Fruit fly (Drosophila melanogaster): Measurements from ENCODE around the gene CG13022.

The CG13022 gene

dm6 chr3L:16941319-16941718 lies 2.6 kb upstream of the CG13022 start (continued):
- peak; percentile 42 for TF ChIP-seq CG15336 (GFP tag; IDR thresholded peaks at IDR 0.05)
- TF ChIP-seq OdsH (GFP tag; optimal IDR thresholded peaks at IDR 0.05): peak; percentile 56
- peak; percentile 14 for TF ChIP-seq Smox (GFP tag; optimal IDR thresholded peaks at IDR 0.05)
- peak; percentile 49 for TF ChIP-seq spab (GFP tag; optimal IDR thresholded peaks at IDR 0.05)
- TF ChIP-seq achi (GFP tag; optimal IDR thresholded peaks at IDR 0.05): peak; percentile 47
- no peak for TF ChIP-seq cyc (GFP tag; optimal IDR thresholded peaks at IDR 0.05)
- TF ChIP-seq salr (GFP tag; optimal IDR thresholded peaks at IDR 0.05): peak in 1 of 2 experiments; percentile 6

- TF ChIP-seq ss (GFP tag; optimal IDR thresholded peaks at IDR 0.05) (peak in 1 of 2 experiments; percentile 87), fd85E (GFP tag; optimal IDR thresholded peaks at IDR 0.05) (no peak), CG1621 (tag; optimal IDR thresholded peaks at IDR 0.05) (peak; percentile 26)
Observed at dm6 chr3L:16936689-16937088, 2.1 kb downstream of the CG13022 start.

DNA sequence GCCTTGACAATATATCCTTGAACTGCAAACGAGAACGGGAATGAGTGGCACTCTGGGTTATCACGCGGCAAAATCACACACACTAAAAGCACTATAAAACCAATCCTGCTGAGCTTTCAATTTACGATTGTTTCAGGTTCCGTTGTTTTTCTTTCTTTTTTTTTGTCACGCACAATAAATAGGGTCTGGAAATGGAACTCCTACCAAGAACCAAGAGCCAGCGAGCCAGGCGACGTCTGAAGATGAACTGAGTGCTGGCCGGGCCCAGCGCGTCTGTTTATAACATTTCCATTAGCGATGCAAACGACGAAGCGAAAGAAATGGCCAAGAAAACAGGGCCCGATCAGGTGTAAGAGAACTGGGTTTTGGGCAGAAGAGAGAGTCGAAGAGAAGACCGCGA lies 3.5 kb downstream of the CG13022 start, which contains the start of gene CG11905:
TSS of gene CG11905 (minus strand) at position 253 of the 400 bp plus-strand sequence.
- TF ChIP-seq eg (GFP tag; IDR thresholded peaks at IDR 0.05): no peak
- no peak for TF ChIP-seq Met (GFP tag; optimal IDR thresholded peaks at IDR 0.05)
- peak; percentile 12 for TF ChIP-seq CG6854 (GFP tag; optimal IDR thresholded peaks at IDR 0.05)
- TF ChIP-seq ss (GFP tag; optimal IDR thresholded peaks at IDR 0.05): peak; percentile 18 to 64
- TF ChIP-seq Eip78C (GFP tag): peak; percentile 41
- TF ChIP-seq CG6808 (GFP tag; optimal IDR thresholded peaks at IDR 0.05): peak; percentile 4
- peak; percentile 34; the same call in 1 of the 3 replicates for TF ChIP-seq CG6163 (GFP tag; IDR thresholded peaks at IDR 0.05)
- TF ChIP-seq Sox102F (GFP tag; optimal IDR thresholded peaks at IDR 0.05): peak; percentile 19
- TF ChIP-seq fd59A (GFP tag; optimal IDR thresholded peaks at IDR 0.05): no peak
- TF ChIP-seq CG1621 (tag; optimal IDR thresholded peaks at IDR 0.05): peak; percentile 13
- peak; percentile 9 for TF ChIP-seq topi (GFP tag; optimal IDR thresholded peaks at IDR 0.05)
- TF ChIP-seq Eip75B (GFP tag; optimal IDR thresholded peaks at IDR 0.05): peak; percentile 31

DNA sequence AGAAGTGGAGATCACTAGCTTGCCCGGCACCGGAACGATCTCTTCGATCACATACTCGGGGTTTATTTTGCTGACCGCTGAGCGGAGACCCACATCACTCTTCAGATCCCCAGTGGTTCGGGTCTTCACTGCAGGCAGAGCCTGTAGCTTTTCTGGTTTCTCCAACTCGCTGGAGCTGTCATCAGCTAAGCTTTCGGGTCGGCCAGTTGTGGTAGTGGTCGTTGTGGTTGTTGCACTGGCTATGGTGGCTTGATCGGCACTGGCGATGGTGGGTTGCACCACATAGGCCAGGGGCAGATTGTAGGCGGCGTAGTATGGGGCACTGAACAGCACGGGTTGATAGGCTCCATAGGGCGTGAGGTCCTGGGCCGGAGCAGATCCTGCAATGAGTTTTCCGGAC lies 8.2 kb downstream of the CG13022 start:
- no peak for TF ChIP-seq CG15336 (GFP tag; IDR thresholded peaks at IDR 0.05)
- TF ChIP-seq Sox14 (GFP tag; optimal IDR thresholded peaks at IDR 0.05): no peak
- no peak for TF ChIP-seq Hr38 (GFP tag; optimal IDR thresholded peaks at IDR 0.05)
- TF ChIP-seq Eip78C (GFP tag): no peak
- TF ChIP-seq CG10669 (GFP tag; optimal IDR thresholded peaks at IDR 0.05): no peak
- TF ChIP-seq cyc (GFP tag; optimal IDR thresholded peaks at IDR 0.05): no peak
- no peak for TF ChIP-seq spab (GFP tag; optimal IDR thresholded peaks at IDR 0.05)
- no peak for TF ChIP-seq Ets21C (GFP tag; optimal IDR thresholded peaks at IDR 0.05)
- no peak for TF ChIP-seq CG6808 (GFP tag; optimal IDR thresholded peaks at IDR 0.05)
- no peak for TF ChIP-seq CG16779 (tag; optimal IDR thresholded peaks at IDR 0.05)
- TF ChIP-seq Smox (GFP tag; optimal IDR thresholded peaks at IDR 0.05): no peak
- no peak for TF ChIP-seq pdm3 (GFP tag; optimal IDR thresholded peaks at IDR 0.05)
- no peak for TF ChIP-seq CG31627 (GFP tag; optimal IDR thresholded peaks at IDR 0.05)
- no peak for TF ChIP-seq Gug (GFP tag; IDR thresholded peaks at IDR 0.05)
- TF ChIP-seq Ets96B (tag; optimal IDR thresholded peaks at IDR 0.05): no peak
- no peak for TF ChIP-seq CG9139 (GFP tag; optimal IDR thresholded peaks at IDR 0.05)
- TF ChIP-seq ss (GFP tag; optimal IDR thresholded peaks at IDR 0.05): no peak
- TF ChIP-seq CG8632 (GFP tag; optimal IDR thresholded peaks at IDR 0.05): no peak

- TF ChIP-seq eg (GFP tag; IDR thresholded peaks at IDR 0.05) (0 out of 3 replicates have a peak, but pooled peaks have one; percentile 22), CG6276 (GFP tag; optimal IDR thresholded peaks at IDR 0.05) (no peak), CG1621 (tag; optimal IDR thresholded peaks at IDR 0.05) (peak; percentile 16), Sox14 (GFP tag; optimal IDR thresholded peaks at IDR 0.05) (peak; percentile 69), CG3919 (GFP tag; optimal IDR thresholded peaks at IDR 0.05) (peak; percentile 2), ss (GFP tag; optimal IDR thresholded peaks at IDR 0.05) (peak in 1 of 2 experiments; percentile 44), CG9139 (GFP tag; optimal IDR thresholded peaks at IDR 0.05) (peak; percentile 8), CG6808 (GFP tag; optimal IDR thresholded peaks at IDR 0.05) (peak; percentile 9), CG31627 (GFP tag; optimal IDR thresholded peaks at IDR 0.05) (no peak)
Observed at dm6 chr3L:16927375-16927774, 11.4 kb downstream of the CG13022 start, which contains the start of gene CG13023. Gene CG13023 (minus strand): TSS chr3L:16927434.

Measured in whole organism, prepupa.